Worm (Caenorhabditis elegans) whole organism, L4 larva: ENCODE results near the gene znf-622.

Source experiments
- F10B5.3 ChIP-seq: sonication (generic microtip); optimal IDR thresholded peaks from 2 replicates; lab custom pipeline; 2016; ENCODE audit warnings: mild to moderate bottlenecking, missing genetic modification characterization, missing compliant biosample characterization
- F44E2.7 ChIP-seq: fragments of 200-800 bp; sonication (Bioruptor generic); IDR thresholded peaks from 2 replicates; pipeline ENCODE4 v2.1.2; 2022; ENCODE audit warnings: missing genetic modification characterization, missing compliant biosample characterization
- T26A8.4 ChIP-seq: fragments of 200-800 bp; sonication (Bioruptor generic); IDR thresholded peaks from 2 replicates; pipeline ENCODE4 v1.3.6; 2022; ENCODE audit warnings: missing genetic modification characterization, missing compliant biosample characterization
- Y48G9A.11 ChIP-seq: fragments of 200-800 bp; sonication (Bioruptor generic); IDR thresholded peaks from 2 replicates; pipeline ENCODE4 v1.3.6; 2022; ENCODE audit warnings: missing genetic modification reagents, missing genetic modification characterization, missing compliant biosample characterization
- ZK546.5 ChIP-seq, 2 experiments: sonication (generic microtip); optimal IDR thresholded peaks; 2 replicates each; lab custom pipeline; 2017; ENCODE audit warnings: missing biosample characterization in 2 of 2, missing genetic modification characterization in 2 of 2
- aha-1 ChIP-seq: fragments of 150-350 bp; peaks from one replicate; lab custom pipeline; 2014; ENCODE audit warnings: missing biosample characterization, missing genetic modification characterization
- aly-2 ChIP-seq: sonication (generic microtip); optimal IDR thresholded peaks from 2 replicates; lab custom pipeline; 2018; ENCODE audit warnings: missing biosample characterization, missing genetic modification characterization
- ama-1 ChIP-seq: fragments of 150-350 bp; optimal IDR thresholded peaks from 2 replicates; lab custom pipeline; 2014; ENCODE audit warnings: inconsistent platforms, mixed read lengths
- arid-1 ChIP-seq: fragments of 200-800 bp; sonication (Bioruptor generic); conservative IDR thresholded peaks from 2 replicates; pipeline ENCODE4 v1.3.6; 2022; ENCODE audit warnings: missing genetic modification reagents, missing genetic modification characterization, missing compliant biosample characterization
- ceh-32 ChIP-seq: sonication (generic microtip); optimal IDR thresholded peaks from 2 replicates; lab custom pipeline; 2016; ENCODE audit warnings: mild to moderate bottlenecking, missing genetic modification characterization, missing compliant biosample characterization; ENCODE audit not compliant: poor library complexity
- ceh-44 ChIP-seq: fragments of 200-800 bp; sonication (Bioruptor generic); IDR thresholded peaks from 2 replicates; pipeline ENCODE4 v1.3.6; 2022; ENCODE audit warnings: missing genetic modification reagents, missing genetic modification characterization, missing compliant biosample characterization
- cey-2 ChIP-seq: sonication (generic microtip); optimal IDR thresholded peaks from 3 replicates; lab custom pipeline; 2017; ENCODE audit warnings: missing genetic modification characterization, mild to moderate bottlenecking, missing compliant biosample characterization, antibody characterized with exemption, borderline replicate concordance; ENCODE audit not compliant: insufficient read depth
- ctbp-1 ChIP-seq: fragments of 200-800 bp; sonication (Bioruptor generic); IDR thresholded peaks from 2 replicates; pipeline ENCODE4 v1.3.6; 2022; ENCODE audit warnings: missing genetic modification reagents, missing genetic modification characterization, missing compliant biosample characterization
- daf-12 ChIP-seq: fragments of 150-350 bp; optimal IDR thresholded peaks from 2 replicates; lab custom pipeline; 2014; ENCODE audit warnings: missing biosample characterization, missing genetic modification reagents, missing genetic modification characterization
- daf-16 ChIP-seq, 3 experiments: sonication (generic microtip); optimal IDR thresholded peaks; 2 replicates each; lab custom pipeline; 2016 to 2017; ENCODE audit warnings: missing genetic modification characterization in 3 of 3, missing genetic modification reagents in 3 of 3, mild to moderate bottlenecking in 2 of 3, missing compliant biosample characterization in 2 of 3, missing biosample characterization in 1 of 3, moderate library complexity in 1 of 3
- daf-19 ChIP-seq: fragments of 200-800 bp; sonication (Bioruptor generic); conservative IDR thresholded peaks from 2 replicates; pipeline ENCODE4 v1.3.6; 2022; ENCODE audit warnings: missing genetic modification characterization, missing compliant biosample characterization
- daf-8 ChIP-seq: fragments of 200-800 bp; sonication (Bioruptor generic); IDR thresholded peaks from 2 replicates; pipeline ENCODE4 v1.3.6; 2022; ENCODE audit warnings: missing genetic modification characterization, missing compliant biosample characterization
- dmd-8 ChIP-seq: fragments of 200-800 bp; sonication (Bioruptor generic); IDR thresholded peaks from 2 replicates; pipeline ENCODE4 v1.3.6; 2022; ENCODE audit warnings: missing genetic modification characterization, missing compliant biosample characterization
- dve-1 ChIP-seq: sonication (generic microtip); optimal IDR thresholded peaks from 2 replicates; lab custom pipeline; 2017; ENCODE audit warnings: antibody characterized with exemption, mild to moderate bottlenecking, missing genetic modification characterization, missing compliant biosample characterization; ENCODE audit not compliant: insufficient read depth
- egl-27 ChIP-seq: sonication (generic microtip); optimal IDR thresholded peaks from 3 replicates; lab custom pipeline; 2017; ENCODE audit warnings: missing biosample characterization, missing genetic modification reagents, missing genetic modification characterization
- gei-8 ChIP-seq: fragments of 200-800 bp; sonication (Bioruptor generic); optimal IDR thresholded peaks from 2 replicates; lab custom pipeline; 2018; ENCODE audit warnings: mild to moderate bottlenecking, missing genetic modification characterization, missing compliant biosample characterization
- hif-1 ChIP-seq, 2 experiments: sonication (generic microtip); optimal IDR thresholded peaks; 2 replicates each; lab custom pipeline; 2016 to 2017; ENCODE audit warnings: missing compliant biosample characterization in 2 of 2, missing genetic modification characterization in 2 of 2, missing genetic modification reagents in 2 of 2, missing genotype in 2 of 2, mild to moderate bottlenecking in 1 of 2
- hlh-11 ChIP-seq: fragments of 200-800 bp; sonication (Bioruptor generic); optimal IDR thresholded peaks from 2 replicates; lab custom pipeline; 2018; ENCODE audit warnings: mild to moderate bottlenecking, missing genetic modification characterization, missing compliant biosample characterization
- hlh-30 ChIP-seq: sonication (generic microtip); optimal IDR thresholded peaks from 2 replicates; lab custom pipeline; 2017; ENCODE audit warnings: antibody characterized with exemption, mild to moderate bottlenecking, missing genetic modification characterization, missing compliant biosample characterization; ENCODE audit not compliant: insufficient read depth
- hmg-1.1 ChIP-seq: fragments of 200-800 bp; sonication (Bioruptor generic); IDR thresholded peaks from 2 replicates; pipeline ENCODE4 v1.3.6; 2022; ENCODE audit warnings: missing genetic modification reagents, missing genetic modification characterization, missing compliant biosample characterization
- jun-1 ChIP-seq: fragments of 150-350 bp; optimal IDR thresholded peaks from 2 replicates; lab custom pipeline; 2014; ENCODE audit warnings: missing biosample characterization, missing genetic modification reagents, missing genetic modification characterization
- lim-7 ChIP-seq: fragments of 200-800 bp; sonication (Bioruptor generic); IDR thresholded peaks from 2 replicates; pipeline ENCODE4 v1.3.6; 2022; ENCODE audit warnings: missing genetic modification characterization, missing compliant biosample characterization
- lin-15B ChIP-seq: fragments of 150-350 bp; sonication (generic microtip); optimal IDR thresholded peaks from 3 replicates; lab custom pipeline; 2014; ENCODE audit warnings: missing biosample characterization, missing genetic modification characterization
- lin-38 ChIP-seq: fragments of 200-800 bp; sonication (Bioruptor generic); IDR thresholded peaks from 2 replicates; pipeline ENCODE4 v1.3.6; 2022; ENCODE audit warnings: missing genetic modification reagents, missing genetic modification characterization, missing compliant biosample characterization
- lsy-2 ChIP-seq, 2 experiments: fragments of 150-350 bp in 1 of 2; sonication (generic microtip) in 1 of 2; optimal IDR thresholded peaks; 2 replicates each; lab custom pipeline; 2014 to 2017; ENCODE audit warnings: missing biosample characterization in 2 of 2, missing genetic modification characterization in 2 of 2
- madf-5 ChIP-seq, 2 experiments: fragments of 200-800 bp; sonication (Bioruptor generic); IDR thresholded peaks; 2 replicates each; pipeline ENCODE4 v1.3.6; 2022; ENCODE audit warnings: missing compliant biosample characterization in 2 of 2, missing genetic modification characterization in 2 of 2
- madf-9 ChIP-seq: fragments of 200-800 bp; sonication (Bioruptor generic); conservative IDR thresholded peaks from 2 replicates; pipeline ENCODE4 v1.3.6; 2022; ENCODE audit warnings: missing genetic modification reagents, missing genetic modification characterization, missing compliant biosample characterization
- mdl-1 ChIP-seq, 2 experiments: fragments of 150-350 bp in 1 of 2; sonication (generic microtip) in 1 of 2; optimal IDR thresholded peaks; 2 replicates each; lab custom pipeline; 2014 to 2017; ENCODE audit warnings: missing biosample characterization in 2 of 2, missing genetic modification characterization in 2 of 2
- mep-1 ChIP-seq: fragments of 150-350 bp; sonication (generic microtip); optimal IDR thresholded peaks from 3 replicates; lab custom pipeline; 2014; ENCODE audit warnings: missing biosample characterization, missing genetic modification characterization
- mxl-3 ChIP-seq: fragments of 200-800 bp; sonication (Bioruptor generic); optimal IDR thresholded peaks from 2 replicates; lab custom pipeline; 2018; ENCODE audit warnings: mild to moderate bottlenecking, missing genetic modification characterization, missing compliant biosample characterization
- nhr-102 ChIP-seq: sonication (generic microtip); optimal IDR thresholded peaks from 2 replicates; lab custom pipeline; 2016; ENCODE audit warnings: mild to moderate bottlenecking, missing genetic modification characterization, moderate library complexity, missing compliant biosample characterization
- nhr-11 ChIP-seq: fragments of 150-350 bp; optimal IDR thresholded peaks from 2 replicates; lab custom pipeline; 2014; ENCODE audit warnings: missing biosample characterization, missing genetic modification characterization
- nhr-25 ChIP-seq: sonication (generic microtip); optimal IDR thresholded peaks from 2 replicates; lab custom pipeline; 2017; ENCODE audit warnings: missing genetic modification characterization, mild to moderate bottlenecking, missing compliant biosample characterization, antibody characterized with exemption, moderate library complexity, borderline replicate concordance; ENCODE audit not compliant: insufficient read depth
- nhr-28 ChIP-seq: fragments of 150-350 bp; optimal IDR thresholded peaks from 2 replicates; lab custom pipeline; 2014; ENCODE audit warnings: missing biosample characterization, missing genetic modification characterization
- nhr-41 ChIP-seq: fragments of 200-800 bp; sonication (Bioruptor generic); IDR thresholded peaks from 2 replicates; pipeline ENCODE4 v1.3.6; 2022; ENCODE audit warnings: missing genetic modification reagents, missing genetic modification characterization, missing compliant biosample characterization
- nhr-48 ChIP-seq: sonication (generic microtip); optimal IDR thresholded peaks from 2 replicates; lab custom pipeline; 2016; ENCODE audit warnings: mild to moderate bottlenecking, missing genetic modification characterization, missing compliant biosample characterization
- nhr-77 ChIP-seq: fragments of 150-350 bp; optimal IDR thresholded peaks from 2 replicates; lab custom pipeline; 2014; ENCODE audit warnings: missing biosample characterization, missing genetic modification characterization
- saeg-2 ChIP-seq: fragments of 200-800 bp; sonication (Bioruptor generic); IDR thresholded peaks from 2 replicates; pipeline ENCODE4 v1.3.6; 2022; ENCODE audit warnings: missing genetic modification reagents, missing genetic modification characterization, missing compliant biosample characterization
- set-16 ChIP-seq: fragments of 200-800 bp; sonication (Bioruptor generic); IDR thresholded peaks from 2 replicates; pipeline ENCODE4 v1.3.6; 2022; ENCODE audit warnings: missing genetic modification reagents, missing genetic modification characterization, missing compliant biosample characterization
- unc-130 ChIP-seq: sonication (generic microtip); optimal IDR thresholded peaks from 2 replicates; lab custom pipeline; 2016; ENCODE audit warnings: missing genetic modification reagents, missing genetic modification characterization, missing compliant biosample characterization
- unc-62 ChIP-seq, 3 experiments: fragments of 150-350 bp in 1 of 3; sonication (generic microtip); optimal IDR thresholded peaks in 2 of 3; peaks in 1 of 3; 1 replicate in 1 of 3; 2 replicates in 2 of 3; lab custom pipeline; 2014 to 2017; ENCODE audit warnings: missing biosample characterization in 3 of 3, missing genetic modification characterization in 3 of 3, missing genetic modification reagents in 3 of 3, missing genotype in 1 of 3

znf-622 gene

ce11 chrIII:6374947-6375415 is 6.5 kb upstream of the znf-622 start, which contains the start of the genes rps-13 and nfx-1 (continued):
- TF ChIP-seq lsy-2 (tag; optimal IDR thresholded peaks at IDR 0.05; lab: Kevin White, UChicago), result peak; percentile 96 to 99
- no peak for TF ChIP-seq nhr-41 (GFP tag; lab: Robert Waterston, UW)
- TF ChIP-seq ceh-44 (GFP tag; lab: Robert Waterston, UW), result no peak
- no peak for TF ChIP-seq Y48G9A.11 (GFP tag; lab: Robert Waterston, UW)
- no peak for TF ChIP-seq nhr-102 (tag; lab: Kevin White, UChicago)
- TF ChIP-seq ZK546.5 (tag; optimal IDR thresholded peaks at IDR 0.05; lab: Kevin White, UChicago), result no peak
- no peak for TF ChIP-seq daf-12
- TF ChIP-seq T26A8.4 (GFP tag; lab: Robert Waterston, UW), result no peak
- no peak for TF ChIP-seq saeg-2
- TF ChIP-seq daf-16 (GFP tag; optimal IDR thresholded peaks at IDR 0.05; lab: Kevin White, UChicago), result no peak
- peak; percentile 85 for TF ChIP-seq daf-16 (tag; optimal IDR thresholded peaks at IDR 0.05; lab: Kevin White, UChicago)
- no peak for TF ChIP-seq jun-1 (tag; lab: Kevin White, UChicago)
- TF ChIP-seq aly-2 (tag; lab: Kevin White, UChicago), result no peak

ce11 chrIII:6379129-6379528 is 2.3 kb upstream of the znf-622 start, which contains the start of gene C16A3.6:
TSS of gene C16A3.6 (plus strand) at chrIII:6379212.
- TF ChIP-seq cey-2 (tag; lab: Kevin White, UChicago) (no peak), F44E2.7 (no peak), nhr-25 (tag; lab: Kevin White, UChicago) (no peak), arid-1 (GFP tag; lab: Robert Waterston, UW) (0 out of 2 replicates have a peak, but pooled peaks have one; percentile 33), ctbp-1 (no peak), daf-12 (no peak), nhr-11 (no peak), mxl-3 (no peak), hmg-1.1 (GFP tag; lab: Robert Waterston, UW) (peak; percentile 54), mep-1 (tag; lab: Kevin White, UChicago) (peak; percentile 22), dve-1 (tag; lab: Kevin White, UChicago) (peak; percentile 4), T26A8.4 (GFP tag; lab: Robert Waterston, UW) (0 out of 2 replicates have a peak, but pooled peaks have one; percentile 31), nhr-28 (no peak), unc-130 (GFP tag; lab: Kevin White, UChicago) (no peak), daf-19 (GFP tag; lab: Robert Waterston, UW) (0 out of 2 replicates have a peak, but pooled peaks have one; percentile 23), nhr-48 (tag; lab: Kevin White, UChicago) (peak; percentile 3), egl-27 (tag; lab: Kevin White, UChicago) (no peak), hlh-30 (tag; lab: Kevin White, UChicago) (peak; percentile 75), unc-62 (GFP tag; optimal IDR thresholded peaks at IDR 0.05 in 1 of 2; lab: Kevin White, UChicago) (peak in 1 of 2 experiments; percentile 71), unc-62 (tag; optimal IDR thresholded peaks at IDR 0.05; lab: Kevin White, UChicago) (no peak), lin-15B (tag; lab: Kevin White, UChicago) (no peak), lin-38 (GFP tag; lab: Robert Waterston, UW) (peak; percentile 66), lsy-2 (tag; optimal IDR thresholded peaks at IDR 0.05; lab: Kevin White, UChicago) (peak in 1 of 2 experiments; percentile 72), hif-1 (tag; optimal IDR thresholded peaks at IDR 0.05; lab: Kevin White, UChicago) (no peak), ama-1 (peak; percentile 32), daf-16 (GFP tag; optimal IDR thresholded peaks at IDR 0.05; lab: Kevin White, UChicago) (no peak), daf-16 (tag; optimal IDR thresholded peaks at IDR 0.05; lab: Kevin White, UChicago) (peak; percentile 15), nhr-77 (tag; lab: Kevin White, UChicago) (no peak), daf-8 (GFP tag; lab: Robert Waterston, UW) (no peak), madf-5 (GFP tag; IDR thresholded peaks at IDR 0.05; lab: Robert Waterston, UW) (no peak), gei-8 (GFP tag; lab: Kevin White, UChicago) (no peak), aha-1 (tag; lab: Kevin White, UChicago) (peak; percentile 1), jun-1 (tag; lab: Kevin White, UChicago) (no peak), madf-9 (no peak), ZK546.5 (tag; optimal IDR thresholded peaks at IDR 0.05; lab: Kevin White, UChicago) (no peak), lim-7 (GFP tag; lab: Robert Waterston, UW) (no peak), mdl-1 (tag; optimal IDR thresholded peaks at IDR 0.05; lab: Kevin White, UChicago) (peak in 1 of 2 experiments; percentile 26), set-16 (GFP tag; lab: Robert Waterston, UW) (no peak), ceh-32 (tag; lab: Kevin White, UChicago) (no peak), hlh-11 (tag; lab: Kevin White, UChicago) (no peak), F10B5.3 (tag; lab: Kevin White, UChicago) (no peak), dmd-8 (no peak)
